Worm (Caenorhabditis elegans): ENCODE results near the gene H24K24.2.

- TF ChIP-seq snpc-4 (tag; optimal IDR thresholded peaks at IDR 0.05) (no peak), sptf-1 (tag; optimal IDR thresholded peaks at IDR 0.05) (no peak), lin-13 (tag; optimal IDR thresholded peaks at IDR 0.05) (no peak), elt-3 (tag; optimal IDR thresholded peaks at IDR 0.05) (no peak), nhr-237 (tag; optimal IDR thresholded peaks at IDR 0.05) (no peak), ztf-11 (tag; optimal IDR thresholded peaks at IDR 0.05) (no peak), nhr-12 (tag; optimal IDR thresholded peaks at IDR 0.05) (no peak), blmp-1 (tag; optimal IDR thresholded peaks at IDR 0.05) (no peak), zip-8 (tag; optimal IDR thresholded peaks at IDR 0.05) (no peak), mep-1 (tag; optimal IDR thresholded peaks at IDR 0.05) (no peak), ces-1 (GFP tag; optimal IDR thresholded peaks at IDR 0.05) (no peak), lsy-2 (tag; optimal IDR thresholded peaks at IDR 0.05) (no peak), unc-62 (GFP tag; optimal IDR thresholded peaks at IDR 0.05) (no peak)
Observed at ce11 chrV:949760-950159, 32.2 kb downstream of the H24K24.2 start, which contains the start of gene Y50D4C.6.

Measured in whole organism, mixed stage, embryonic.